Fruit fly (Drosophila melanogaster): Measurements from ENCODE around the gene CG3213.

CG3213 gene

DNA sequence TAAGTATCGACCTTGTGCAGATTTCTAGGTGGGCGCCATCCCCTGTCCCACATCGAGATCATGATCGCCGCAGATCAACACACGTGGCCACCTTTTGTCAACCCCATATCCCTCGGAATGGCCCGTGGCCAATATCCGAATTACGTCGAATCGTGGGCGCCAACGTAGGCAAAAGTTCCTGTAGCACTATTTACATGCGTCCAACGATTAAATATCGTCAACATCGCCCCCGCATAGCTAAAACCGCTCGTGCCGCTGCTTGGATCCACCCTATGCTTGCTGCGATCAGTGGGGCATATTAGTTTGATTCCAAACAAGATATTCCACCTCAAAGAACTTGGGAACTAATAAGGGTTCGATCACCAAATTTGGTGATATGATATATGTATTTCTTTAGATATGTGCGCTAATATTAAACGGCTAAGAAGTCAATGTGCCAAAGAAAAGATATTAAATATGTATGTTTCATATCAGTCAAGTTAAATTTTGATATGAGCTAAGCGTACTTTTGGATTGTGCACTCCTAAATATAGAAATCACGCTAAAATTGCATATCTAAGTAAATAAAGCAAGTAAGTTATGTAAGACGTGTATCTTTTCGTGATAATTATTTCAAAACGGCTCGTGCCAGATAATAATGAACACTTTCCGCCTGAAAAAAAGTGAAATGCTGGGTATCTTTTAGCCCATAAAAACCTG, 42.2 kb downstream of the CG3213 start (continued):
- TF ChIP-seq CG14860 (GFP tag; IDR thresholded peaks at IDR 0.05; ENCODE audit: partially characterized antibody) = no peak
- TF ChIP-seq Optix (GFP tag; IDR thresholded peaks at IDR 0.05) = no peak
- no peak for TF ChIP-seq wdn (GFP tag; IDR thresholded peaks at IDR 0.05)
- TF ChIP-seq HLH4C (GFP tag; IDR thresholded peaks at IDR 0.05; ENCODE audit: partially characterized antibody) = no peak
- no peak for TF ChIP-seq CG31388 (GFP tag; optimal IDR thresholded peaks at IDR 0.05)
- peak; percentile 55; the same call in 2 of the 3 replicates for TF ChIP-seq dysf (GFP tag; IDR thresholded peaks at IDR 0.05)
- TF ChIP-seq NC2α (GFP tag; optimal IDR thresholded peaks at IDR 0.05) = peak; percentile 7
- TF ChIP-seq da (GFP tag; optimal IDR thresholded peaks at IDR 0.05) = no peak
- no peak for TF ChIP-seq run (tag; optimal IDR thresholded peaks at IDR 0.05)
- TF ChIP-seq fd96Cb (tag; optimal IDR thresholded peaks at IDR 0.05) = peak; percentile 19
- peak in 1 of 2 experiments; percentile 38 for TF ChIP-seq Hr51 (GFP tag; optimal IDR thresholded peaks at IDR 0.05)
- no peak for TF ChIP-seq croc (GFP tag; conservative IDR thresholded peaks at IDR 0.05)
- TF ChIP-seq YL-1 (GFP tag; optimal IDR thresholded peaks at IDR 0.05) = no peak
- TF ChIP-seq Bdp1 (GFP tag; optimal IDR thresholded peaks at IDR 0.05) = no peak
- TF ChIP-seq Dip3 (GFP tag; optimal IDR thresholded peaks at IDR 0.05) = peak; percentile 30
- no peak for TF ChIP-seq gcm (GFP tag; optimal IDR thresholded peaks at IDR 0.05)
- no peak for TF ChIP-seq CG13296 (GFP tag; optimal IDR thresholded peaks at IDR 0.05)
- TF ChIP-seq Dbx (GFP tag; IDR thresholded peaks at IDR 0.05) = no peak
- no peak for TF ChIP-seq CG12744 (GFP tag; optimal IDR thresholded peaks at IDR 0.05)
- no peak for TF ChIP-seq CG34224 (GFP tag; IDR thresholded peaks at IDR 0.05; ENCODE audit: partially characterized antibody)
- peak; percentile 23; the same call in 1 of the 2 replicates for TF ChIP-seq Ada2b (GFP tag; IDR thresholded peaks at IDR 0.05)
- TF ChIP-seq HLH3B (GFP tag; IDR thresholded peaks at IDR 0.05) = no peak; the same call in 1 of the 2 replicates
- TF ChIP-seq CG32532 (GFP tag; IDR thresholded peaks at IDR 0.05) = peak; percentile 59
- TF ChIP-seq caup (GFP tag; optimal IDR thresholded peaks at IDR 0.05; ENCODE audit: severe bottlenecking) = peak; percentile 4
- peak; percentile 43 to 47 for TF ChIP-seq Pdp1 (GFP tag; optimal IDR thresholded peaks at IDR 0.05)
- TF ChIP-seq CG15479 (GFP tag; optimal IDR thresholded peaks at IDR 0.05) = no peak
- TF ChIP-seq ro (GFP tag; IDR thresholded peaks at IDR 0.05) = no peak
- TF ChIP-seq emc (GFP tag; optimal IDR thresholded peaks at IDR 0.05) = no peak
- TF ChIP-seq rib (GFP tag; IDR thresholded peaks at IDR 0.05) = no peak
- TF ChIP-seq Oaz (GFP tag; IDR thresholded peaks at IDR 0.05) = no peak
- TF ChIP-seq CG9609 (GFP tag; optimal IDR thresholded peaks at IDR 0.05) = peak; percentile 44
- TF ChIP-seq MTF-1 (GFP tag; optimal IDR thresholded peaks at IDR 0.05; ENCODE audit: borderline replicate concordance) = no peak
- TF ChIP-seq TFAM (GFP tag; optimal IDR thresholded peaks at IDR 0.05) = no peak
- TF ChIP-seq slou (GFP tag; optimal IDR thresholded peaks at IDR 0.05) = peak; percentile 36
- no peak for TF ChIP-seq Dfd (GFP tag; optimal IDR thresholded peaks at IDR 0.05)
- TF ChIP-seq hbn (GFP tag; IDR thresholded peaks at IDR 0.05; ENCODE audit: partially characterized antibody) = no peak
- TF ChIP-seq kni (GFP tag; optimal IDR thresholded peaks at IDR 0.05) = no peak
- no peak for TF ChIP-seq CG14667 (GFP tag; IDR thresholded peaks at IDR 0.05)
- no peak for TF ChIP-seq Dll (GFP tag; IDR thresholded peaks at IDR 0.05; ENCODE audit: partially characterized antibody)
- no peak for TF ChIP-seq org-1 (GFP tag; optimal IDR thresholded peaks at IDR 0.05)
- TF ChIP-seq Ssrp (tag; optimal IDR thresholded peaks at IDR 0.05) = peak; percentile 33
- TF ChIP-seq Hmx (GFP tag; optimal IDR thresholded peaks at IDR 0.05) = peak; percentile 23
- TF ChIP-seq CG4617 (GFP tag; optimal IDR thresholded peaks at IDR 0.05; ENCODE audit: borderline replicate concordance) = no peak
- peak; percentile 52 for TF ChIP-seq CG7839 (tag; optimal IDR thresholded peaks at IDR 0.05)
- TF ChIP-seq CG4404 (GFP tag; IDR thresholded peaks at IDR 0.05) = no peak
- no peak for TF ChIP-seq CG15073 (GFP tag; optimal IDR thresholded peaks at IDR 0.05)
- no peak for TF ChIP-seq CG13287 (GFP tag; IDR thresholded peaks at IDR 0.05; ENCODE audit: partially characterized antibody)
- no peak for TF ChIP-seq CG6654 (GFP tag; optimal IDR thresholded peaks at IDR 0.05)
- peak; percentile 60 for TF ChIP-seq CG7556 (GFP tag; optimal IDR thresholded peaks at IDR 0.05)

All from whole organism, embryonic.